Worm (Caenorhabditis elegans) whole organism, L4 larva: ENCODE data around the gene bath-42.

ENCODE experiments used
- F37D6.2 ChIP-seq: sonication (generic microtip); optimal IDR thresholded peaks from 2 replicates; lab custom pipeline; 2016; ENCODE audit warnings: mild to moderate bottlenecking, missing genetic modification characterization, missing compliant biosample characterization
- aly-2 ChIP-seq: sonication (generic microtip); optimal IDR thresholded peaks from 2 replicates; lab custom pipeline; 2018; ENCODE audit warnings: missing biosample characterization, missing genetic modification characterization
- ceh-82 ChIP-seq: sonication (generic microtip); optimal IDR thresholded peaks from 2 replicates; lab custom pipeline; 2017; ENCODE audit warnings: missing biosample characterization, missing genetic modification characterization
- dmd-8 ChIP-seq: fragments of 200-800 bp; sonication (Bioruptor generic); IDR thresholded peaks from 2 replicates; pipeline ENCODE4 v1.3.6; 2022; ENCODE audit warnings: missing genetic modification characterization, missing compliant biosample characterization
- duxl-1 ChIP-seq: sonication (generic microtip); optimal IDR thresholded peaks from 2 replicates; lab custom pipeline; 2016; ENCODE audit warnings: mild to moderate bottlenecking, missing genetic modification characterization, moderate library complexity, missing compliant biosample characterization; ENCODE audit not compliant: poor library complexity
- lir-3 ChIP-seq: sonication (generic microtip); optimal IDR thresholded peaks from 2 replicates; lab custom pipeline; 2016; ENCODE audit warnings: mild to moderate bottlenecking, missing genetic modification characterization, missing compliant biosample characterization
- lsy-2 ChIP-seq, 2 experiments: fragments of 150-350 bp in 1 of 2; sonication (generic microtip) in 1 of 2; optimal IDR thresholded peaks; 2 replicates each; lab custom pipeline; 2014 to 2017; ENCODE audit warnings: missing biosample characterization in 2 of 2, missing genetic modification characterization in 2 of 2
- mdl-1 ChIP-seq, 2 experiments: fragments of 150-350 bp in 1 of 2; sonication (generic microtip) in 1 of 2; optimal IDR thresholded peaks; 2 replicates each; lab custom pipeline; 2014 to 2017; ENCODE audit warnings: missing biosample characterization in 2 of 2, missing genetic modification characterization in 2 of 2
- nhr-11 ChIP-seq: fragments of 150-350 bp; optimal IDR thresholded peaks from 2 replicates; lab custom pipeline; 2014; ENCODE audit warnings: missing biosample characterization, missing genetic modification characterization
- nhr-28 ChIP-seq: fragments of 150-350 bp; optimal IDR thresholded peaks from 2 replicates; lab custom pipeline; 2014; ENCODE audit warnings: missing biosample characterization, missing genetic modification characterization
- nhr-41 ChIP-seq: fragments of 200-800 bp; sonication (Bioruptor generic); IDR thresholded peaks from 2 replicates; pipeline ENCODE4 v1.3.6; 2022; ENCODE audit warnings: missing genetic modification reagents, missing genetic modification characterization, missing compliant biosample characterization
- nhr-77 ChIP-seq: fragments of 150-350 bp; optimal IDR thresholded peaks from 2 replicates; lab custom pipeline; 2014; ENCODE audit warnings: missing biosample characterization, missing genetic modification characterization
- unc-62 ChIP-seq, 3 experiments: fragments of 150-350 bp in 1 of 3; sonication (generic microtip); optimal IDR thresholded peaks in 2 of 3; peaks in 1 of 3; 1 replicate in 1 of 3; 2 replicates in 2 of 3; lab custom pipeline; 2014 to 2017; ENCODE audit warnings: missing biosample characterization in 3 of 3, missing genetic modification characterization in 3 of 3, missing genetic modification reagents in 3 of 3, missing genotype in 1 of 3

- TF ChIP-seq nhr-77 (no peak), duxl-1 (tag; lab: Kevin White, UChicago) (no peak), aly-2 (tag; lab: Kevin White, UChicago) (no peak), mdl-1 (tag; optimal IDR thresholded peaks at IDR 0.05; lab: Kevin White, UChicago) (no peak), ceh-82 (tag; lab: Kevin White, UChicago) (no peak), unc-62 (GFP tag; optimal IDR thresholded peaks at IDR 0.05 in 1 of 2; lab: Kevin White, UChicago) (no peak), unc-62 (tag; optimal IDR thresholded peaks at IDR 0.05; lab: Kevin White, UChicago) (no peak), lsy-2 (tag; optimal IDR thresholded peaks at IDR 0.05; lab: Kevin White, UChicago) (no peak), nhr-11 (tag; lab: Kevin White, UChicago) (no peak), dmd-8 (no peak), lir-3 (tag; lab: Kevin White, UChicago) (no peak), nhr-41 (GFP tag; lab: Robert Waterston, UW) (no peak), nhr-28 (tag; lab: Kevin White, UChicago) (no peak), F37D6.2 (tag; lab: Kevin White, UChicago) (no peak)
Measured at ce11 chrIII:8164771-8165170, 1.6 kb upstream of the bath-42 start.
